Fruit fly (Drosophila melanogaster): ENCODE results near the gene zormin.

DNA sequence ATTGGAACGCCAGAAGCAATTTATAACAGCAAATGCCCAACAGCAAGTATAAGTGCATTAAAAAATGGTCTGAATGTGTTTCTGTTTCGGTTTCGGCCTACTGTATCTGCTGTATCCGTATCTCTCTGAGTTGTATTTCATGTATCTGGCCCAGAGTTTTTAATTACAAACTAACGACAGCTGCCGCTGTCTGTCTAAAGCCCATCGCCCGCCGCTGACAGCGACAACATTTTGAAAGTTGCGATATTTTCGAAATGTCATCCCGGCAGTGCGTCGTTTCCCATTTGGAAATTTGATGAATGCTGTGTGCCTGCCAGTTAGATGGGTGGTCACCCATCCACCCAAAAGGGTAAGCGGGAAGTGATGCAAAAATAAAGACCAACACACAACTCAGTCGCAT is 15.1 kb downstream of the zormin start:
- no peak for TF ChIP-seq EcR (GFP tag; optimal IDR thresholded peaks at IDR 0.05)
- no peak for TF ChIP-seq pan (optimal IDR thresholded peaks at IDR 0.05)
- TF ChIP-seq usp (GFP tag; optimal IDR thresholded peaks at IDR 0.05): no peak
- no peak for TF ChIP-seq CG8478 (optimal IDR thresholded peaks at IDR 0.05)
- no peak for TF ChIP-seq Dll (optimal IDR thresholded peaks at IDR 0.05)

Measured in whole organism.